Worm (Caenorhabditis elegans): Measurements from ENCODE around the gene lat-1.

The lat-1 gene

ce11 chrII:8896541-8896940 lies at the start of gene lat-1:
Gene lat-1, plus strand, starts transcription at chrII:8896841.
- no peak for TF ChIP-seq unc-62 (GFP tag; optimal IDR thresholded peaks at IDR 0.05)

ce11 chrII:8848984-8849383 lies 47.7 kb upstream of the lat-1 start:
- no peak for TF ChIP-seq unc-62 (GFP tag; optimal IDR thresholded peaks at IDR 0.05)

ce11 chrII:8851996-8852587 lies 44.5 kb upstream of the lat-1 start, which contains the start of gene oac-46:
Gene oac-46, minus strand, starts transcription at chrII:8852096.
- no peak for TF ChIP-seq unc-62 (GFP tag; optimal IDR thresholded peaks at IDR 0.05)

DNA sequence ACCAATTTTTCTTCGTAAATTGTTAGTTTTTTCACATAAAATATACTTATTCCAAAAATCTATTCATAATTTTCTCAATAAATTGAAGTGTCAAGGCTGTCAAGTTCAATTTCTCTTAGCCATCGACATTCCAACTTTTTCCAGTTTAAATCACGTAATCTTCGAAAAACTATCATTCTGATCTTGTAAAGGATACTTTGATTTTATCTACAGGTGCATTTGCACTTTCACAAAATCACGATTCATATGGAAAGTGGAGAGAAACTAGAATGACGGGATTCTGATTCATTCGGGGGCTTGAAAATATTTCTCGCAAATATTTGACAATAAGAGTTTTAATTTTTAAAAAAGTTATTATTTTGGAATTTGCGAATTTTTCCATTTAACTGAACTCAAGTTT lies 43.4 kb upstream of the lat-1 start:
- no peak for TF ChIP-seq unc-62 (GFP tag; optimal IDR thresholded peaks at IDR 0.05)

DNA sequence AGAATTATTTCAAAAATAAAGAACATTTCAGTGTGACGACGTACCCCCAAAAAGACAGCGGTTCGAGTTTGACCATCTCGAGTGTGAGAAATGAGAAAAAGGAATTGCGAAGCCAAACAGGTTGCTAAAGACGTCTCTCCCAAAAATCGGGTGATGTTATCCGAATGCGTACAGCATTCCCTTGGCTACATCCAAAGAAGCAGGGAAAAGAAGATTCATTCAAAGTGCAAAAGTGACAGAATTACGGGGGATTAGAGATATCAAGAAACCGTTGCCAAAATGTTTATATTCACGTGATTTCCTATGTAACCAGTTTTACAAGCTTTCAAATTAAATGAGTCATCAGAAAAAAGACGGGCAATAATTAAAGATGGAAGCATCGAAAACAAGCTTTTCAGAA lies 42.7 kb upstream of the lat-1 start:
- no peak for TF ChIP-seq unc-62 (GFP tag; optimal IDR thresholded peaks at IDR 0.05)

ce11 chrII:8854874-8855273 lies 41.8 kb upstream of the lat-1 start:
- no peak for TF ChIP-seq unc-62 (GFP tag; optimal IDR thresholded peaks at IDR 0.05)

- no peak for TF ChIP-seq unc-62 (GFP tag; optimal IDR thresholded peaks at IDR 0.05)
These were observed 40.1 kb upstream of the lat-1 start for ce11 chrII:8856524-8856923.

- no peak for TF ChIP-seq unc-62 (GFP tag; optimal IDR thresholded peaks at IDR 0.05)
These were observed 39.6 kb upstream of the lat-1 start for ce11 chrII:8857074-8857473.

ce11 chrII:8859596-8859995 lies 37.0 kb upstream of the lat-1 start, which contains the start of gene snb-6:
Gene snb-6, minus strand, starts transcription at chrII:8859696.
- TF ChIP-seq unc-62 (GFP tag; optimal IDR thresholded peaks at IDR 0.05), result no peak

DNA sequence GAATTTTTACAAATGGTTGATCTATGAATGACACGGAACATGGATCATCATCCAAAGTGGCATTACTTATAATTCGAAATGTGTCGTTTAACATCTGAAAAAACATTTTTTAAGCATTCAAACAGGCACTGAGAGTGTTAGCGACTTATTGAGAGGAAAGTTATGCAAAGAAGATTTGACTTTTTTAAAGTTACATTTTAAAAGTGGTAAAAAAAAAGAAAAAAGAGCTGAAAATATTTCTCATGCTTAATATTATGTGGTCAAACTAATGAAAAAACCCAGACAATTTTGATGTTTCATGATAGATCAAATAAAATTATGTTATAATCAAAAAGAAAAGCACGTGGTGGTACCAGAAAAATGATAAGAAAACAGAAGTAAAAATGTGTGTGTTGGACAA lies 31.6 kb upstream of the lat-1 start, which contains the start of gene npr-20:
npr-20 (minus strand) TSS at position 101 of the 400 bp plus-strand sequence.
- TF ChIP-seq unc-62 (GFP tag; optimal IDR thresholded peaks at IDR 0.05), result no peak

DNA sequence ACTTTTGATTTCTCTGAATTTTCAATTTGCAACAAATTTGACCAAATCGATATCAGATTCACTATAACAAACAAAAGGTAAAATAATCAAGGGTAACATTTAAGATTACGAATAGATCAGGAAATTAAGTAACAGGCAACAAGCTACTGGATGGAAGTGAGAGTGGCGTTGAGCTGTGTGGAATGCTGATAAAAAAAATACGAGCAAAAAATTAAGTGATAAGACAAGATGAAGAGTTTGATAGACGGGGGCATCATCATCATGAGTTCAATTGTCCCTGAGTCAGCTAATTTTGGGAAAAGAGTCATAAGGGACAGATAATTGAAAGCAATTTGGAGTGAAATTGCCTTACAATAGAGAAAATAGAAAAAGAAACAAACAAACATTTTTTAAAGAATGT lies 29.8 kb upstream of the lat-1 start:
- no peak for TF ChIP-seq unc-62 (GFP tag; optimal IDR thresholded peaks at IDR 0.05)

DNA sequence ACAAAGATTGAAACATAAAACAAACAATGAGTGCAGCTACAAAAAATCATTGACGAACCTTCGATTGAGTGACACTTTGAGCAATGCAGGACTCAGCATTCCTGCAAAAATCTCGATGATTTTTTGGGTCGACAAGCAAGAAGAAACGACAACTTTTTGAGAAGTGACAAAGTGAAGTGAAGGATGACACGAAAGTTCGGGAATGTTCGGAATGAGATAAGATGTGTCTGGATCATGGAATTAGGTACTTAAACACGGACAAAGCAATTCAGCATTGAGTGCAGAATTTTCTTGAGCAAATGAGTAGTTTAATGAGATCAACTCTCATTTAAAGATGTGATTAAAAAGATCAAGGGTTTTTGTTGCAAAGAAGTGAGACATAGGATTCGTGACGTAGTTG lies 22.8 kb upstream of the lat-1 start, which contains the start of gene T07D4.2:
T07D4.2 (minus strand) TSS at position 101 of the 400 bp plus-strand sequence.
- no peak for TF ChIP-seq unc-62 (GFP tag; optimal IDR thresholded peaks at IDR 0.05)

ce11 chrII:8877032-8877985 lies 19.3 kb upstream of the lat-1 start:
- no peak for TF ChIP-seq unc-62 (GFP tag; optimal IDR thresholded peaks at IDR 0.05)

DNA sequence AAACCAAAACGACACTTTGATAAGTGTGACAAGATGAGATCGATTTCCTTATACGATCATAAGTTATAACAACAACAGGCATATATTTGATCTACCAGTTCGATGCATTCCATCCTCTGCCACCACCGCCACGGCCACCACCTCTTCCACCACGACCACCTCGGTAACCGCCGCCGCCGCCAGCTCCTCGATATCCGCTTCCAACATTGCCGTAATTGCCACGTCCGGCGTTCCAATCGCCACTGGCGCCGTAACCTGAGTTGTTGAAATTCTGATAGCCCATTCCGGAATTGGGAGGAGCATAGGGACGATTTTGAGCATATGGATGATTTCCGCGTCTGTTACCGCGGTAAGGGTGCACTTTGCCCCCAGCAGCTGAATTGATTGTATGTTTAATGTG lies 18.1 kb upstream of the lat-1 start:
- no peak for TF ChIP-seq unc-62 (GFP tag; optimal IDR thresholded peaks at IDR 0.05)

DNA sequence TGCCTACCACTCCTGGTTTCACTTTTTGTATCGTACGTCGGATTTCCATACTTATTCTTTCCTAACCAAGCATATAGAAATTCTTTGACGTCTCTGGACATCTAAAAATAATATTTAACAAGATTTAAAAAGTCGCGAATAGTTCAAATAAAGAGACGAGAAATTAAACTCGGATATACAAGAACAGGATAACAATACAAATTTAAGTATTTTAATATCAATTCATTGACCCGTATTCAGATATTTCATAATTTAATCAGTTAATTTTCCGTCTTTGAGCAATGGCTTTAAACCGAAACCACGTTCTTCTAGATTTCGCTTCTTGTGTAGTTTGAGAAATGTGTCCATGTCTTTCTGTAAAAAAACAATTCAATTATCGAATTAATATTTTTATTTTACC lies 13.1 kb upstream of the lat-1 start, which contains the start of gene rha-1:
rha-1 (minus strand) TSS at position 101 of the 400 bp plus-strand sequence.
- no peak for TF ChIP-seq unc-62 (GFP tag; optimal IDR thresholded peaks at IDR 0.05)

ce11 chrII:8884262-8884949 lies 12.2 kb upstream of the lat-1 start, which contains the start of the genes T07D4.5 and ddx-19:
Gene T07D4.5, minus strand, starts transcription at chrII:8884332.
Gene ddx-19, plus strand, starts transcription at chrII:8884899.
- TF ChIP-seq unc-62 (GFP tag; optimal IDR thresholded peaks at IDR 0.05), result no peak
